Worm (Caenorhabditis elegans): ENCODE measurements around the gene kvs-2.

ce11 chrV:10664271-10664670 lies 28.4 kb downstream of the kvs-2 start:
- TF ChIP-seq ref-1 (GFP tag; conservative IDR thresholded peaks at IDR 0.05) (no peak), ztf-23 (GFP tag; IDR thresholded peaks at IDR 0.05) (no peak)

Measured in whole organism, midembryonic.